Fruit fly (Drosophila melanogaster) whole organism, embryonic: ENCODE data around the gene CG32276.

Source experiments
- Bteb2 ChIP-seq: fragments of 200-800 bp; sonication (Bioruptor generic); optimal IDR thresholded peaks from 2 replicates; lab custom pipeline; 2016; ENCODE audit warnings: missing biosample characterization, missing genetic modification characterization
- CG10147 ChIP-seq: fragments of 200-800 bp; sonication (Bioruptor generic); optimal IDR thresholded peaks from 2 replicates; lab custom pipeline; 2019; ENCODE audit warnings: missing biosample characterization, mild to moderate bottlenecking, missing genetic modification characterization, moderate library complexity
- CG10274 ChIP-seq: fragments of 200-800 bp; sonication (Bioruptor generic); optimal IDR thresholded peaks from 3 replicates; lab custom pipeline; 2017; ENCODE audit warnings: missing biosample characterization, mild to moderate bottlenecking, missing genetic modification characterization
- CG10462 ChIP-seq: fragments of 200-800 bp; sonication (Bioruptor generic); optimal IDR thresholded peaks from 2 replicates; lab custom pipeline; 2016; ENCODE audit warnings: missing biosample characterization, missing genetic modification characterization
- CG12155 ChIP-seq: fragments of 200-800 bp; sonication (Bioruptor generic); optimal IDR thresholded peaks from 3 replicates; lab custom pipeline; 2016; ENCODE audit warnings: missing biosample characterization, missing genetic modification characterization
- CG14441 ChIP-seq: fragments of 200-800 bp; sonication (Bioruptor generic); IDR thresholded peaks from 2 replicates; pipeline ENCODE4 v1.3.6; 2022; ENCODE audit warnings: missing biosample characterization, missing genetic modification characterization
- CG16813 ChIP-seq: fragments of 200-800 bp; sonication (Bioruptor generic); IDR thresholded peaks from 3 replicates; pipeline ENCODE4 v1.3.6; 2022; ENCODE audit warnings: missing biosample characterization, missing genetic modification characterization; ENCODE audit not compliant: partially characterized antibody
- CG17385 ChIP-seq: fragments of 200-800 bp; sonication (Bioruptor generic); optimal IDR thresholded peaks from 3 replicates; lab custom pipeline; 2018; ENCODE audit warnings: missing biosample characterization, mild to moderate bottlenecking, missing genetic modification characterization
- CG17829 ChIP-seq: fragments of 200-800 bp; optimal IDR thresholded peaks from 2 replicates; lab custom pipeline; 2019; ENCODE audit warnings: missing biosample characterization, mild to moderate bottlenecking, missing genetic modification characterization, moderate library complexity
- CG18011 ChIP-seq: fragments of 200-800 bp; sonication (Bioruptor generic); optimal IDR thresholded peaks from 2 replicates; lab custom pipeline; 2017; ENCODE audit warnings: missing biosample characterization, missing genetic modification characterization, mild to moderate bottlenecking, moderate library complexity, missing genotype
- CG18764 ChIP-seq: fragments of 200-800 bp; sonication (Bioruptor generic); optimal IDR thresholded peaks from 3 replicates; lab custom pipeline; 2016; ENCODE audit warnings: missing biosample characterization, missing genetic modification characterization
- CG31224 ChIP-seq: fragments of 200-800 bp; sonication (Bioruptor generic); IDR thresholded peaks from 2 replicates; pipeline ENCODE4 v1.3.6; 2022; ENCODE audit warnings: missing biosample characterization, missing genetic modification characterization
- CG42726 ChIP-seq: fragments of 200-800 bp; sonication (Bioruptor generic); IDR thresholded peaks from 2 replicates; pipeline ENCODE4 v1.3.6; 2022; ENCODE audit warnings: missing biosample characterization, missing genetic modification characterization; ENCODE audit not compliant: partially characterized antibody
- CG4617 ChIP-seq: fragments of 200-800 bp; sonication (Bioruptor generic); optimal IDR thresholded peaks from 3 replicates; lab custom pipeline; 2016; ENCODE audit warnings: missing biosample characterization, missing genetic modification characterization, borderline replicate concordance
- CG4854 ChIP-seq: fragments of 200-800 bp; sonication (Bioruptor generic); optimal IDR thresholded peaks from 2 replicates; lab custom pipeline; 2016; ENCODE audit warnings: missing biosample characterization, missing genetic modification characterization, inconsistent platforms
- CG7745 ChIP-seq: fragments of 200-800 bp; sonication (Bioruptor generic); optimal IDR thresholded peaks from 2 replicates; lab custom pipeline; 2018; ENCODE audit warnings: missing biosample characterization, mild to moderate bottlenecking, missing genetic modification characterization, moderate library complexity
- CG7928 ChIP-seq: fragments of 200-800 bp; sonication (Bioruptor generic); optimal IDR thresholded peaks from 2 replicates; lab custom pipeline; 2017; ENCODE audit warnings: missing biosample characterization, mild to moderate bottlenecking, missing genetic modification characterization
- CG9727 ChIP-seq: fragments of 200-800 bp; sonication (Bioruptor generic); optimal IDR thresholded peaks from 3 replicates; lab custom pipeline; 2017; ENCODE audit warnings: missing biosample characterization, mild to moderate bottlenecking, missing genetic modification characterization
- CG9876 ChIP-seq: fragments of 200-800 bp; sonication (Bioruptor generic); optimal IDR thresholded peaks from 2 replicates; lab custom pipeline; 2016; ENCODE audit warnings: missing biosample characterization, missing genetic modification characterization
- Deaf1 ChIP-seq: fragments of 200-800 bp; optimal IDR thresholded peaks from 3 replicates; lab custom pipeline; 2019; ENCODE audit warnings: missing biosample characterization, mild to moderate bottlenecking, missing genetic modification characterization, moderate library complexity
- Eip74EF ChIP-seq, 2 experiments: fragments of 200-800 bp in 1 of 2; fragments of >200 bp in 1 of 2; sonication (Bioruptor generic) in 1 of 2; optimal IDR thresholded peaks; 2 replicates each; lab custom pipeline; 2017 to 2019; ENCODE audit warnings: missing biosample characterization in 2 of 2, missing genetic modification characterization in 2 of 2, mild to moderate bottlenecking in 1 of 2, moderate library complexity in 1 of 2
- Gsc ChIP-seq: fragments of 200-800 bp; sonication (Bioruptor generic); IDR thresholded peaks from 2 replicates; pipeline ENCODE4 v1.3.6; 2022; ENCODE audit warnings: missing biosample characterization, missing genetic modification characterization
- Hr39 ChIP-seq: fragments of >200 bp; optimal IDR thresholded peaks from 2 replicates; lab custom pipeline; 2017
- Kr ChIP-seq: fragments of 200-800 bp; sonication (Bioruptor generic); optimal IDR thresholded peaks from 2 replicates; lab custom pipeline; 2017; ENCODE audit warnings: missing biosample characterization, mild to moderate bottlenecking, missing genetic modification characterization
- Six4 ChIP-seq: fragments of 200-800 bp; sonication (Bioruptor generic); optimal IDR thresholded peaks from 2 replicates; lab custom pipeline; 2016; ENCODE audit warnings: missing biosample characterization, missing genetic modification characterization
- Spps ChIP-seq: fragments of 200-800 bp; sonication (Bioruptor generic); optimal IDR thresholded peaks from 2 replicates; lab custom pipeline; 2018; ENCODE audit warnings: missing biosample characterization, mild to moderate bottlenecking, missing genetic modification characterization
- ac ChIP-seq: fragments of 200-800 bp; sonication (Bioruptor generic); optimal IDR thresholded peaks from 3 replicates; lab custom pipeline; 2017; ENCODE audit warnings: missing biosample characterization, mild to moderate bottlenecking, missing genetic modification characterization
- az2 ChIP-seq: fragments of 200-800 bp; sonication (Bioruptor generic); optimal IDR thresholded peaks from 3 replicates; lab custom pipeline; 2016; ENCODE audit warnings: missing biosample characterization, missing genetic modification characterization
- bowl ChIP-seq: fragments of 200-800 bp; sonication (Bioruptor generic); IDR thresholded peaks from 2 replicates; pipeline ENCODE4 v1.3.6; 2022; ENCODE audit warnings: missing biosample characterization, missing genetic modification characterization
- disco-r ChIP-seq: fragments of 200-800 bp; sonication (Bioruptor generic); optimal IDR thresholded peaks from 2 replicates; lab custom pipeline; 2016; ENCODE audit warnings: missing biosample characterization, missing genetic modification characterization
- emc ChIP-seq: fragments of 200-800 bp; sonication (Bioruptor generic); optimal IDR thresholded peaks from 2 replicates; lab custom pipeline; 2016; ENCODE audit warnings: missing biosample characterization, missing genetic modification characterization
- fd102C ChIP-seq: fragments of 200-800 bp; sonication (Bioruptor generic); optimal IDR thresholded peaks from 2 replicates; lab custom pipeline; 2018; ENCODE audit warnings: missing biosample characterization, mild to moderate bottlenecking, missing genetic modification characterization, moderate library complexity
- grn ChIP-seq: fragments of 200-800 bp; sonication (Bioruptor generic); optimal IDR thresholded peaks from 3 replicates; lab custom pipeline; 2017; ENCODE audit warnings: missing biosample characterization, missing genetic modification characterization
- klu ChIP-seq: fragments of 200-800 bp; sonication (Bioruptor generic); IDR thresholded peaks from 2 replicates; pipeline ENCODE4 v1.3.6; 2022; ENCODE audit warnings: missing biosample characterization, missing genetic modification characterization
- kni ChIP-seq: fragments of 200-800 bp; sonication (Bioruptor generic); optimal IDR thresholded peaks from 3 replicates; lab custom pipeline; 2017; ENCODE audit warnings: mild to moderate bottlenecking, missing biosample characterization, missing genetic modification reagents, missing genetic modification characterization
- lov ChIP-seq, 2 experiments: fragments of 200-800 bp in 1 of 2; fragments of >200 bp in 1 of 2; sonication (Bioruptor generic) in 1 of 2; IDR thresholded peaks in 1 of 2; optimal IDR thresholded peaks in 1 of 2; 2 replicates in 1 of 2; 3 replicates in 1 of 2; pipeline versions ENCODE4 v1.3.6 to Lab custom; 2017 to 2022; ENCODE audit warnings: missing biosample characterization in 1 of 2, missing genetic modification characterization in 1 of 2
- mirr ChIP-seq: fragments of 200-800 bp; sonication (Bioruptor generic); optimal IDR thresholded peaks from 3 replicates; lab custom pipeline; 2018; ENCODE audit warnings: missing biosample characterization, mild to moderate bottlenecking, missing genetic modification characterization
- mld ChIP-seq: fragments of 200-800 bp; sonication (Bioruptor generic); IDR thresholded peaks from 3 replicates; pipeline ENCODE4 v1.3.6; 2022; ENCODE audit warnings: missing biosample characterization, missing genetic modification characterization; ENCODE audit not compliant: partially characterized antibody
- org-1 ChIP-seq: fragments of 200-800 bp; sonication (Bioruptor generic); optimal IDR thresholded peaks from 2 replicates; lab custom pipeline; 2017; ENCODE audit warnings: missing biosample characterization, missing genetic modification characterization
- psq ChIP-seq: fragments of 200-800 bp; sonication (Bioruptor generic); optimal IDR thresholded peaks from 2 replicates; lab custom pipeline; 2017; ENCODE audit warnings: missing biosample characterization, missing genetic modification characterization
- ro ChIP-seq: fragments of 200-800 bp; sonication (Bioruptor generic); IDR thresholded peaks from 2 replicates; pipeline ENCODE4 v1.3.6; 2022; ENCODE audit warnings: missing biosample characterization, missing genetic modification characterization
- scrt ChIP-seq: fragments of 200-800 bp; sonication (Bioruptor generic); optimal IDR thresholded peaks from 2 replicates; lab custom pipeline; 2018; ENCODE audit warnings: missing biosample characterization, mild to moderate bottlenecking, missing genetic modification characterization, moderate library complexity
- sens ChIP-seq: fragments of 200-800 bp; sonication (Bioruptor generic); peaks from one replicate; lab custom pipeline; 2016; ENCODE audit warnings: missing biosample characterization, missing genetic modification characterization
- sim ChIP-seq: fragments of 200-800 bp; sonication (Bioruptor generic); IDR thresholded peaks from 2 replicates; pipeline ENCODE4 v1.3.6; 2022; ENCODE audit warnings: missing biosample characterization, missing genetic modification characterization
- ssp ChIP-seq: fragments of 200-800 bp; sonication (Bioruptor generic); IDR thresholded peaks from 2 replicates; pipeline ENCODE4 v1.3.6; 2022; ENCODE audit warnings: missing biosample characterization, missing genetic modification characterization
- tin ChIP-seq: fragments of 200-800 bp; sonication (Bioruptor generic); optimal IDR thresholded peaks from 3 replicates; lab custom pipeline; 2016; ENCODE audit warnings: missing biosample characterization, missing genetic modification characterization
- tx ChIP-seq: fragments of 200-800 bp; sonication (Bioruptor generic); optimal IDR thresholded peaks from 2 replicates; lab custom pipeline; 2016; ENCODE audit warnings: missing biosample characterization, missing genetic modification characterization
- zf30C ChIP-seq: fragments of 200-800 bp; sonication (Bioruptor generic); optimal IDR thresholded peaks from 3 replicates; lab custom pipeline; 2018; ENCODE audit warnings: missing biosample characterization, mild to moderate bottlenecking, missing genetic modification characterization

The CG32276 gene

DNA sequence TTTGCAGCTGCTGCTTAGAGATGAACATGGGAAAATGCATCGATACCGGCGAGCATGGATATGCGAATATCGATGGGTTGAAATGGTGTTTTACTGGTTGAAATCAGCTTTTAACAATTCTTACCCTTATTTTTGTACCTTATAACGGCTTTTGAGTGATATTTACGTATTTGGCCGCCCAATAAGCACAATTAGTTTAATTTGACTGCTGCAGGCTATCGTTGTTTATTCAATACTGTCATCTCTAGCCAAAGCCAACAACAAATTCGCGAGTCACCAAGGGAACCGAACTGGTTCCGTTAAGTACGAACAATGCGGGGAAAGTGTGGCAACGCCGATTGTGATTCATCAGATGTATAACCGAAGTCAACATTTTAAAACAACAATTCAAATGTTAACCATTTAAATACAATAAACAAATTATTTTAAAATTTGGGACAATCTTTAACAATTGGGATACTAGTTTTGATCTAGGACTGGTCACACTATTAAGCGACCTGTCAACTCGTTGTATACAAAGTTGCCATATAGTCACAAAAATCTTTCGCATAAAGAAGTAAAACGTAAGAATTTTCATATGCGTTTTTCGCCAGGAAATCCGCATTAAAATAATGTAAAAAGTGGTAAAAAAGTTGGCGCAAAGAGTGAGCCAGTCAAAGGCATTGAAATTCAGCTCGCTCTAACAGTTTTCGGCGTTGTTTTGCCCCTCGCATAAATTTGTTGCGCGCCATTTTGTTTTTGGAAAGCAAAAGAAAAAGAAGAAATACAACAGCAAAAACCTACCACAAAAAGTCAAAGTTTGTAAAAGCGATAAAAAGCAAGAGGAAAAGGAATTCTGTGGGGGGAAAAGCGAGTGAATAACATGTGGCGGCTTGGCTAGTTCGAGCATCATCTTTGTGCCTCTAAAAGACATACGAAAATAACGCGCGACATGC lies 50.5 kb downstream of the CG32276 start, which contains the start of the genes Usp5 and BtbVII (continued):
- peak; percentile 16 for TF ChIP-seq Spps
- TF ChIP-seq CG17829: peak; percentile 62
- peak; percentile 64 for TF ChIP-seq az2 (GFP tag; lab: Kevin White, UChicago)
- no peak for TF ChIP-seq CG7745
- TF ChIP-seq ssp: peak; percentile 54
- TF ChIP-seq tin (GFP tag; lab: Kevin White, UChicago): peak; percentile 63
- TF ChIP-seq tx (GFP tag; lab: Kevin White, UChicago): peak; percentile 68
- TF ChIP-seq CG42726: peak; percentile 49; the same call in 1 of the 2 replicates
- no peak for TF ChIP-seq CG18011 (GFP tag; lab: Kevin White, UChicago)
- TF ChIP-seq Eip74EF (GFP tag; optimal IDR thresholded peaks at IDR 0.05; lab: Kevin White, UChicago): no peak
- no peak for TF ChIP-seq fd102C
- TF ChIP-seq mirr (GFP tag; lab: Kevin White, UChicago): peak; percentile 62
- TF ChIP-seq disco-r: peak; percentile 54
- TF ChIP-seq ac (GFP tag; lab: Kevin White, UChicago): peak; percentile 67
- TF ChIP-seq Gsc (GFP tag; lab: Robert Waterston, UW): no peak
- TF ChIP-seq ro (GFP tag; lab: Robert Waterston, UW): no peak
- peak; percentile 1 for TF ChIP-seq CG4854 (GFP tag; lab: Kevin White, UChicago)
- TF ChIP-seq emc (GFP tag; lab: Kevin White, UChicago): no peak
- no peak for TF ChIP-seq psq (GFP tag; lab: Kevin White, UChicago)
- TF ChIP-seq CG16813 (GFP tag; lab: Robert Waterston, UW): peak; percentile 95
- no peak for TF ChIP-seq zf30C (GFP tag; lab: Kevin White, UChicago)
- peak; percentile 45 for TF ChIP-seq CG12155 (GFP tag; lab: Kevin White, UChicago)
- no peak for TF ChIP-seq klu
- TF ChIP-seq CG9727 (GFP tag; lab: Kevin White, UChicago): peak; percentile 65
- no peak for TF ChIP-seq bowl (GFP tag; lab: Robert Waterston, UW)
- no peak for TF ChIP-seq Kr (GFP tag; lab: Kevin White, UChicago)
- no peak for TF ChIP-seq lov (optimal IDR thresholded peaks at IDR 0.05; lab: Kevin White, UChicago)
- TF ChIP-seq lov (GFP tag; IDR thresholded peaks at IDR 0.05; lab: Robert Waterston, UW): no peak
- TF ChIP-seq CG7928 (GFP tag; lab: Kevin White, UChicago): no peak
- no peak for TF ChIP-seq CG10274
- peak; percentile 64 for TF ChIP-seq CG14441 (GFP tag; lab: Robert Waterston, UW)
- TF ChIP-seq sim (GFP tag; lab: Robert Waterston, UW): 0 out of 2 replicates have a peak, but pooled peaks have one; percentile 7
- no peak for TF ChIP-seq scrt
- peak; percentile 46 for TF ChIP-seq CG10462 (GFP tag; lab: Kevin White, UChicago)
- peak; percentile 57 for TF ChIP-seq Bteb2 (GFP tag; lab: Kevin White, UChicago)
- peak; percentile 50 for TF ChIP-seq CG10147 (GFP tag; lab: Kevin White, UChicago)
- peak; percentile 64 for TF ChIP-seq Six4 (GFP tag; lab: Kevin White, UChicago)
- TF ChIP-seq mld (GFP tag; lab: Robert Waterston, UW): peak; percentile 90
- peak; percentile 12 for TF ChIP-seq kni (GFP tag; lab: Kevin White, UChicago)
- peak; percentile 96 for TF ChIP-seq sens (GFP tag; lab: Kevin White, UChicago)
- 0 out of 2 replicates have a peak, but pooled peaks have one; percentile 10 for TF ChIP-seq CG31224 (GFP tag; lab: Robert Waterston, UW)
- TF ChIP-seq CG4617: peak; percentile 50
- TF ChIP-seq CG18764 (GFP tag; lab: Kevin White, UChicago): peak; percentile 20
- peak; percentile 10 for TF ChIP-seq CG9876 (GFP tag; lab: Kevin White, UChicago)
- no peak for TF ChIP-seq Deaf1 (tag; lab: Kevin White, UChicago)
- TF ChIP-seq grn (GFP tag; lab: Kevin White, UChicago): no peak
- TF ChIP-seq CG17385: no peak
- no peak for TF ChIP-seq Hr39 (lab: Kevin White, UChicago)
- TF ChIP-seq org-1 (GFP tag; lab: Kevin White, UChicago): peak; percentile 8
